Worm (Caenorhabditis elegans) whole organism, young adult: Measurements from ENCODE around the gene glb-22.

ENCODE experiments used
- B0261.1 ChIP-seq: sonication (generic microtip); optimal IDR thresholded peaks from 2 replicates; lab custom pipeline; 2016; ENCODE audit warnings: mild to moderate bottlenecking, missing genetic modification characterization, moderate library complexity, missing compliant biosample characterization
- D2030.7 ChIP-seq: fragments of 200-800 bp; sonication (Bioruptor generic); IDR thresholded peaks from 2 replicates; pipeline ENCODE4 v1.3.6; 2022; ENCODE audit warnings: missing genetic modification reagents, missing genetic modification characterization, missing compliant biosample characterization
- F10E7.11 ChIP-seq: sonication (generic microtip); optimal IDR thresholded peaks from 2 replicates; lab custom pipeline; 2017; ENCODE audit warnings: mild to moderate bottlenecking, missing genetic modification characterization, moderate library complexity, missing compliant biosample characterization
- F49E8.2 ChIP-seq: sonication (generic microtip); optimal IDR thresholded peaks from 3 replicates; lab custom pipeline; 2017; ENCODE audit warnings: missing genetic modification characterization, mild to moderate bottlenecking, missing compliant biosample characterization, antibody characterized with exemption, moderate library complexity; ENCODE audit not compliant: insufficient read depth
- F57A8.1 ChIP-seq: fragments of 200-800 bp; sonication (Bioruptor generic); optimal IDR thresholded peaks from 2 replicates; lab custom pipeline; 2018; ENCODE audit warnings: mild to moderate bottlenecking, missing genetic modification characterization, moderate library complexity, missing compliant biosample characterization
- T07F8.4 ChIP-seq: sonication (generic microtip); optimal IDR thresholded peaks from 2 replicates; lab custom pipeline; 2016; ENCODE audit warnings: mild to moderate bottlenecking, missing genetic modification characterization, moderate library complexity, missing compliant biosample characterization
- Y53G8AR.9 ChIP-seq: fragments of 200-800 bp; sonication (Bioruptor generic); conservative IDR thresholded peaks from 2 replicates; pipeline ENCODE4 v1.3.6; 2022; ENCODE audit warnings: missing genetic modification reagents, missing genetic modification characterization, missing compliant biosample characterization
- Y67H2A.10 ChIP-seq: fragments of 200-800 bp; sonication (Bioruptor generic); conservative IDR thresholded peaks from 2 replicates; pipeline ENCODE4 v1.3.6; 2022; ENCODE audit warnings: missing genetic modification reagents, missing genetic modification characterization, missing compliant biosample characterization
- Y95B8A.8 ChIP-seq: fragments of 200-800 bp; sonication (Bioruptor generic); IDR thresholded peaks from 2 replicates; pipeline ENCODE4 v1.3.6; 2022; ENCODE audit warnings: missing genetic modification reagents, missing genetic modification characterization, missing compliant biosample characterization
- ZK185.1 ChIP-seq: sonication (generic microtip); optimal IDR thresholded peaks from 2 replicates; lab custom pipeline; 2016; ENCODE audit warnings: mild to moderate bottlenecking, missing genetic modification characterization, missing compliant biosample characterization; ENCODE audit not compliant: poor library complexity, severe bottlenecking
- akir-1 ChIP-seq: fragments of 200-800 bp; sonication (Bioruptor generic); optimal IDR thresholded peaks from 2 replicates; lab custom pipeline; 2018; ENCODE audit warnings: mild to moderate bottlenecking, missing genetic modification characterization, moderate library complexity, missing compliant biosample characterization
- aptf-3 ChIP-seq: fragments of 200-800 bp; sonication (Bioruptor generic); IDR thresholded peaks from 2 replicates; pipeline ENCODE4 v1.3.6; 2022; ENCODE audit warnings: missing genetic modification characterization, missing compliant biosample characterization
- atf-7 ChIP-seq: sonication (generic microtip); optimal IDR thresholded peaks from 2 replicates; lab custom pipeline; 2017; ENCODE audit warnings: mild to moderate bottlenecking, missing genetic modification characterization, missing compliant biosample characterization
- attf-6 ChIP-seq: fragments of 200-800 bp; sonication (Bioruptor generic); IDR thresholded peaks from 2 replicates; pipeline ENCODE4 v1.3.6; 2022; ENCODE audit warnings: missing genetic modification reagents, missing genetic modification characterization, missing compliant biosample characterization
- bed-1 ChIP-seq: fragments of 200-800 bp; sonication (Bioruptor generic); IDR thresholded peaks from 2 replicates; pipeline ENCODE4 v1.3.6; 2022; ENCODE audit warnings: missing genetic modification reagents, missing genetic modification characterization, missing compliant biosample characterization
- cebp-1 ChIP-seq, 2 experiments: fragments of 200-800 bp in 1 of 2; sonication (Bioruptor generic) in 1 of 2; sonication (generic microtip) in 1 of 2; IDR thresholded peaks in 1 of 2; optimal IDR thresholded peaks in 1 of 2; 2 replicates each; pipeline versions ENCODE4 v1.3.6 to Lab custom; 2017 to 2022; ENCODE audit warnings: missing compliant biosample characterization in 2 of 2, missing genetic modification characterization in 2 of 2, mild to moderate bottlenecking in 1 of 2, missing genetic modification reagents in 1 of 2, moderate library complexity in 1 of 2
- ceh-100 ChIP-seq: fragments of 200-800 bp; sonication (Bioruptor generic); IDR thresholded peaks from 2 replicates; pipeline ENCODE4 v1.3.6; 2022; ENCODE audit warnings: missing genetic modification reagents, missing genetic modification characterization, missing compliant biosample characterization
- ceh-27 ChIP-seq: fragments of 200-800 bp; sonication (Bioruptor generic); optimal IDR thresholded peaks from 2 replicates; lab custom pipeline; 2018; ENCODE audit warnings: mild to moderate bottlenecking, missing genetic modification characterization, moderate library complexity, missing compliant biosample characterization
- ceh-79 ChIP-seq: sonication (generic microtip); optimal IDR thresholded peaks from 2 replicates; lab custom pipeline; 2017; ENCODE audit warnings: mild to moderate bottlenecking, missing genetic modification characterization, missing compliant biosample characterization
- ceh-91 ChIP-seq: fragments of 200-800 bp; sonication (Bioruptor generic); IDR thresholded peaks from 2 replicates; pipeline ENCODE4 v1.3.6; 2022; ENCODE audit warnings: missing genetic modification reagents, missing genetic modification characterization, missing compliant biosample characterization
- chd-7 ChIP-seq: sonication (generic microtip); optimal IDR thresholded peaks from 2 replicates; lab custom pipeline; 2016; ENCODE audit warnings: mild to moderate bottlenecking, missing genetic modification characterization, moderate library complexity, missing compliant biosample characterization
- ekl-4 ChIP-seq: fragments of 200-800 bp; sonication (Bioruptor generic); IDR thresholded peaks from 2 replicates; pipeline ENCODE4 v1.3.6; 2022; ENCODE audit warnings: missing genetic modification reagents, missing genetic modification characterization, missing compliant biosample characterization
- ets-4 ChIP-seq: fragments of 200-800 bp; sonication (Bioruptor generic); optimal IDR thresholded peaks from 2 replicates; lab custom pipeline; 2018; ENCODE audit warnings: mild to moderate bottlenecking, missing genetic modification characterization, missing compliant biosample characterization
- gei-17 ChIP-seq: fragments of 200-800 bp; sonication (Bioruptor generic); optimal IDR thresholded peaks from 2 replicates; lab custom pipeline; 2018; ENCODE audit warnings: mild to moderate bottlenecking, missing genetic modification characterization, missing compliant biosample characterization
- hlh-26 ChIP-seq: fragments of 200-800 bp; sonication (Bioruptor generic); conservative IDR thresholded peaks from 2 replicates; pipeline ENCODE4 v1.3.6; 2022; ENCODE audit warnings: missing genetic modification reagents, missing genetic modification characterization, missing compliant biosample characterization
- hrde-1 ChIP-seq: sonication (generic microtip); optimal IDR thresholded peaks from 2 replicates; lab custom pipeline; 2016; ENCODE audit warnings: missing genetic modification characterization, mild to moderate bottlenecking, missing compliant biosample characterization, moderate library complexity, missing genotype, missing genetic modification reagents, borderline replicate concordance
- lin-35 ChIP-seq, 3 experiments: fragments of 150-350 bp in 2 of 3; sonication (generic microtip) in 1 of 3; optimal IDR thresholded peaks; 2 replicates each; lab custom pipeline; 2014 to 2018; ENCODE audit warnings: missing biosample characterization in 3 of 3, missing genetic modification characterization in 3 of 3, missing genetic modification reagents in 3 of 3
- lin-40 ChIP-seq: sonication (generic microtip); optimal IDR thresholded peaks from 2 replicates; lab custom pipeline; 2016; ENCODE audit warnings: missing genetic modification characterization, mild to moderate bottlenecking, missing compliant biosample characterization, missing genotype, missing genetic modification reagents
- lsy-27 ChIP-seq: sonication (generic microtip); optimal IDR thresholded peaks from 2 replicates; lab custom pipeline; 2017; ENCODE audit warnings: missing genetic modification characterization, mild to moderate bottlenecking, missing compliant biosample characterization, antibody characterized with exemption, missing genotype, borderline replicate concordance; ENCODE audit not compliant: insufficient read depth
- madf-10 ChIP-seq: sonication (generic microtip); optimal IDR thresholded peaks from 2 replicates; lab custom pipeline; 2016; ENCODE audit warnings: mild to moderate bottlenecking, missing genetic modification characterization, missing compliant biosample characterization
- madf-6 ChIP-seq: fragments of 200-800 bp; sonication (Bioruptor generic); IDR thresholded peaks from 2 replicates; pipeline ENCODE4 v1.3.6; 2022; ENCODE audit warnings: missing genetic modification reagents, missing genetic modification characterization, missing compliant biosample characterization
- madf-8 ChIP-seq: fragments of 200-800 bp; sonication (Bioruptor generic); conservative IDR thresholded peaks from 2 replicates; pipeline ENCODE4 v1.3.6; 2022; ENCODE audit warnings: missing genetic modification reagents, missing genetic modification characterization, missing compliant biosample characterization
- mes-4 ChIP-seq: sonication (generic microtip); optimal IDR thresholded peaks from 2 replicates; lab custom pipeline; 2016; ENCODE audit warnings: missing genotype, missing genetic modification characterization, missing compliant biosample characterization
- nhr-27 ChIP-seq: fragments of 200-800 bp; sonication (Bioruptor generic); optimal IDR thresholded peaks from 2 replicates; lab custom pipeline; 2018; ENCODE audit warnings: mild to moderate bottlenecking, missing genetic modification characterization, moderate library complexity, missing compliant biosample characterization
- nhr-90 ChIP-seq: sonication (generic microtip); optimal IDR thresholded peaks from 2 replicates; lab custom pipeline; 2016; ENCODE audit warnings: missing genotype, mild to moderate bottlenecking, missing genetic modification characterization, missing compliant biosample characterization
- repo-1 ChIP-seq: sonication (generic microtip); optimal IDR thresholded peaks from 2 replicates; lab custom pipeline; 2017; ENCODE audit warnings: mild to moderate bottlenecking, missing genetic modification characterization, missing compliant biosample characterization
- rpc-1 ChIP-seq, 2 experiments: fragments of 150-350 bp in 1 of 2; sonication (generic microtip) in 1 of 2; optimal IDR thresholded peaks; 2 replicates each; lab custom pipeline; 2014 to 2018; ENCODE audit warnings: missing biosample characterization in 1 of 2, missing genetic modification characterization in 1 of 2, missing genetic modification reagents in 1 of 2, missing genotype in 1 of 2
- sdz-38 ChIP-seq: sonication (generic microtip); optimal IDR thresholded peaks from 2 replicates; lab custom pipeline; 2016; ENCODE audit warnings: missing genotype, missing genetic modification characterization, missing compliant biosample characterization
- snpc-1.3 ChIP-seq: sonication (generic microtip); optimal IDR thresholded peaks from 2 replicates; lab custom pipeline; 2017; ENCODE audit warnings: missing genetic modification characterization, mild to moderate bottlenecking, missing compliant biosample characterization, antibody characterized with exemption, moderate library complexity, missing genotype, missing genetic modification reagents; ENCODE audit not compliant: insufficient read depth
- somi-1 ChIP-seq: fragments of 200-800 bp; sonication (Bioruptor generic); optimal IDR thresholded peaks from 2 replicates; lab custom pipeline; 2018; ENCODE audit warnings: mild to moderate bottlenecking, missing genetic modification characterization, missing compliant biosample characterization
- tbp1 ChIP-seq: fragments of 200-800 bp; sonication (Bioruptor generic); optimal IDR thresholded peaks from 2 replicates; lab custom pipeline; 2018; ENCODE audit warnings: mild to moderate bottlenecking, missing genetic modification characterization, missing compliant biosample characterization
- ztf-18 ChIP-seq: sonication (generic microtip); optimal IDR thresholded peaks from 2 replicates; lab custom pipeline; 2016; ENCODE audit warnings: missing genotype, mild to moderate bottlenecking, missing genetic modification characterization, missing compliant biosample characterization
- ztf-25 ChIP-seq: fragments of 200-800 bp; sonication (Bioruptor generic); IDR thresholded peaks from 2 replicates; pipeline ENCODE4 v1.3.6; 2022; ENCODE audit warnings: missing genetic modification reagents, missing genetic modification characterization, missing compliant biosample characterization
- ztf-6 ChIP-seq: fragments of 200-800 bp; sonication (Bioruptor generic); IDR thresholded peaks from 2 replicates; pipeline ENCODE4 v1.3.6; 2022; ENCODE audit warnings: missing genetic modification reagents, missing genetic modification characterization, missing compliant biosample characterization

Gene glb-22

DNA sequence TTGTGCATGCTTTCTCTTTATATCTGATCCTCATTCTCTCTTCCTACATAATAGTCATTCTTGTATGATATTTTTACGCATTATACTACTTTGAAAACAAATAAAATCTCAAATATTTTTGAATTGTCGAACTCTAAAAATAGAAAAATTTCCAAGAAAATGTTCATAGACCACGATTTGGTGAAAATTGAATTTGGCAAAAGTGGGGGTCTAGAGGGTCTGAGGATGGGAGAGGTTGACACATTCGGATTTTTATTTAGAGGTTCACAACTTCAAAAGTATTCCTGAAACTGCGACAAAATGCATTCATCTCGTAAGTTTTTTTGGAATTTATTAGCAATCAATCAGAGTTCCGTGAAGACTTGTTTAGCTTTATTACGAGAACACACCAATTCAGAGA lies at the start of gene glb-22:
Gene glb-22, plus strand, starts transcription at position 301 of the 400 bp plus-strand sequence.
- TF ChIP-seq atf-7 (tag; lab: Kevin White, UChicago) (no peak), nhr-27 (tag; lab: Kevin White, UChicago) (no peak), nhr-90 (tag; lab: Kevin White, UChicago) (no peak), bed-1 (GFP tag; lab: Robert Waterston, UW) (no peak), mes-4 (no peak), chd-7 (tag; lab: Kevin White, UChicago) (no peak), madf-10 (tag; lab: Kevin White, UChicago) (no peak), T07F8.4 (tag; lab: Kevin White, UChicago) (no peak), ztf-18 (no peak), ztf-25 (GFP tag; lab: Robert Waterston, UW) (no peak), repo-1 (no peak), Y53G8AR.9 (no peak), lsy-27 (tag; lab: Kevin White, UChicago) (no peak), somi-1 (GFP tag; lab: Kevin White, UChicago) (no peak), ekl-4 (GFP tag; lab: Robert Waterston, UW) (no peak), ZK185.1 (no peak), lin-40 (no peak), ceh-79 (tag; lab: Kevin White, UChicago) (no peak), ceh-100 (GFP tag; lab: Robert Waterston, UW) (no peak), madf-8 (GFP tag; lab: Robert Waterston, UW) (no peak)
- TF ChIP-seq, all 124 proteins: peak for 0

DNA sequence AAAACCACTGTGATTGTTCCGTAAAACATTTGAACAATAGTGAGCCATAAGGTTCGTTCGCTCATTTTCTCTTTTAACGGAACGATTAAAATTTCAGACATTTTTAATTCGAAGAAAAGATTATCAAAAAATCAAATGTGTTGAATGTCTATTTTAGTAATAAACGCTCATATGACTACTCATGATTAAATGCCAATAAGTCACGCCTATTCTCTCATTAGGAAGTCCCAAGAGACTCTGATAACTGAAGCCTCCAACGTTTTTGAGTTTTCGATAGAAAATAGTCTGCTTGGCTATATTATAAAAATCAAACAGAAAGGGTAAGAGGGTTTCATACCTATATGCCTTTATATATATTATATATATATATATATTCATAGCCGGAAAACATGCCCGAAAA lies 43.9 kb upstream of the glb-22 start, which contains the start of gene srg-47:
Gene srg-47, minus strand, starts transcription at position 101 of the 400 bp plus-strand sequence.
- TF ChIP-seq Y95B8A.8 (GFP tag; lab: Robert Waterston, UW), result no peak
- no peak for TF ChIP-seq ets-4 (GFP tag; lab: Kevin White, UChicago)
- no peak for TF ChIP-seq madf-6 (GFP tag; lab: Robert Waterston, UW)
- TF ChIP-seq repo-1, result no peak
- TF ChIP-seq attf-6 (GFP tag; lab: Robert Waterston, UW), result no peak
- TF ChIP-seq somi-1 (GFP tag; lab: Kevin White, UChicago), result no peak
- TF ChIP-seq hlh-26 (GFP tag; lab: Robert Waterston, UW), result no peak
- TF ChIP-seq rpc-1 (optimal IDR thresholded peaks at IDR 0.05; lab: Kevin White, UChicago), result no peak
- TF ChIP-seq rpc-1 (tag; optimal IDR thresholded peaks at IDR 0.05; lab: Kevin White, UChicago), result no peak
- no peak for TF ChIP-seq aptf-3 (GFP tag; lab: Robert Waterston, UW)
- no peak for TF ChIP-seq ztf-6 (GFP tag; lab: Robert Waterston, UW)
- no peak for TF ChIP-seq snpc-1.3 (tag; lab: Kevin White, UChicago)
- TF ChIP-seq ceh-27 (GFP tag; lab: Kevin White, UChicago), result no peak
- TF ChIP-seq F57A8.1 (GFP tag; lab: Kevin White, UChicago), result no peak
- no peak for TF ChIP-seq mes-4
- TF ChIP-seq sdz-38 (tag; lab: Kevin White, UChicago), result no peak
- no peak for TF ChIP-seq T07F8.4 (tag; lab: Kevin White, UChicago)

DNA sequence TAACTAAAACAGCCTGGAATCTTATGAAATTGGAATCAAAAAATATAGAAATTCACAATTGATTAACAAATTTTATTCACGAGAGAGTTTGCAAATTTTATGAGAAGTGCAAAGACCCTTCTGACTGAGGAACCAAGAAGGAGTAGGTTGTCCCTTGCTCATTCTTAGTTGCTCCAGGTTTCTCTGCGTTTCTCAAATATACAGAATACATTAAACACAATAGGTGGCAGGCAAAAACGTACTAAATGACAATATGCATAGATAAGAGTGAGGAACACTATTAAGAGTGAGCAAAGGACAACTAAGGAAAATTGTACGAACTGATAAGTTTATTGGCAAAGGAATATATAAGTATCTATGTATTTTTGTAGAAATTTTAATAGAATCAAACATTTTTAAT lies 41.3 kb upstream of the glb-22 start, which contains the start of gene C53A5.9:
Gene C53A5.9, minus strand, starts transcription at position 101 of the 400 bp plus-strand sequence.
- no peak for TF ChIP-seq nhr-90 (tag; lab: Kevin White, UChicago)
- no peak for TF ChIP-seq akir-1 (GFP tag; lab: Kevin White, UChicago)
- TF ChIP-seq hrde-1, result no peak
- no peak for TF ChIP-seq nhr-27 (tag; lab: Kevin White, UChicago)
- TF ChIP-seq B0261.1, result no peak
- TF ChIP-seq lin-35 (GFP tag; optimal IDR thresholded peaks at IDR 0.05; lab: Kevin White, UChicago), result no peak
- TF ChIP-seq gei-17 (GFP tag; lab: Kevin White, UChicago), result no peak
- TF ChIP-seq bed-1 (GFP tag; lab: Robert Waterston, UW), result no peak
- no peak for TF ChIP-seq ceh-91
- no peak for TF ChIP-seq Y67H2A.10 (GFP tag; lab: Robert Waterston, UW)
- TF ChIP-seq F10E7.11 (tag; lab: Kevin White, UChicago), result no peak
- no peak for TF ChIP-seq lin-40
- no peak for TF ChIP-seq mes-4
- no peak for TF ChIP-seq tbp1
- no peak for TF ChIP-seq F49E8.2 (tag; lab: Kevin White, UChicago)
- no peak for TF ChIP-seq cebp-1 (GFP tag; IDR thresholded peaks at IDR 0.05; lab: Robert Waterston, UW)
- no peak for TF ChIP-seq cebp-1 (tag; optimal IDR thresholded peaks at IDR 0.05; lab: Kevin White, UChicago)
- TF ChIP-seq F57A8.1 (GFP tag; lab: Kevin White, UChicago), result no peak
- TF ChIP-seq D2030.7 (GFP tag; lab: Robert Waterston, UW), result no peak
